Fruit fly (Drosophila melanogaster) whole organism, embryonic: Measurements from ENCODE around the gene RpL32.
A peak's percentile ranks its signal among the peaks of the same experiment; 100 is the strongest.

Experiments used
- Aef1 ChIP-seq: fragments of 200-800 bp; sonication (Bioruptor generic); IDR thresholded peaks from 3 replicates; pipeline ENCODE4 v1.3.6; 2022; ENCODE audit warnings: missing biosample characterization, missing genetic modification characterization
- Atf3 ChIP-seq: fragments of 200-800 bp; sonication (Bioruptor generic); optimal IDR thresholded peaks from 3 replicates; lab custom pipeline; 2016; ENCODE audit warnings: missing biosample characterization, missing genetic modification characterization
- CG10321 ChIP-seq: fragments of 200-800 bp; sonication (Bioruptor generic); IDR thresholded peaks from 2 replicates; pipeline ENCODE4 v1.3.6; 2022; ENCODE audit warnings: missing biosample characterization, missing genetic modification characterization
- CG11456 ChIP-seq: fragments of 200-800 bp; sonication (Bioruptor generic); IDR thresholded peaks from 3 replicates; pipeline ENCODE4 v1.3.6; 2022; ENCODE audit warnings: missing biosample characterization, missing genetic modification characterization
- CG12299 ChIP-seq: fragments of 200-800 bp; sonication (Bioruptor generic); optimal IDR thresholded peaks from 2 replicates; lab custom pipeline; 2018; ENCODE audit warnings: missing biosample characterization, mild to moderate bottlenecking, missing genetic modification characterization
- CG15514 ChIP-seq: fragments of 200-800 bp; sonication (Bioruptor generic); optimal IDR thresholded peaks from 3 replicates; lab custom pipeline; 2017; ENCODE audit warnings: missing biosample characterization, missing genetic modification characterization, mild to moderate bottlenecking, moderate library complexity, missing genetic modification reagents
- CG17802 ChIP-seq: fragments of 200-800 bp; sonication (Bioruptor generic); optimal IDR thresholded peaks from 2 replicates; lab custom pipeline; 2018; ENCODE audit warnings: missing biosample characterization, mild to moderate bottlenecking, missing genetic modification characterization, moderate library complexity
- CG18011 ChIP-seq: fragments of 200-800 bp; sonication (Bioruptor generic); optimal IDR thresholded peaks from 2 replicates; lab custom pipeline; 2017; ENCODE audit warnings: missing biosample characterization, missing genetic modification characterization, mild to moderate bottlenecking, moderate library complexity, missing genotype
- CG2678 ChIP-seq: fragments of 200-800 bp; sonication (Bioruptor generic); optimal IDR thresholded peaks from 3 replicates; lab custom pipeline; 2019; ENCODE audit warnings: missing biosample characterization, mild to moderate bottlenecking, missing genetic modification characterization, moderate library complexity
- CG32767 ChIP-seq: fragments of 200-800 bp; sonication (Bioruptor generic); IDR thresholded peaks from 2 replicates; pipeline ENCODE4 v1.3.6; 2022; ENCODE audit warnings: missing biosample characterization, missing genetic modification characterization
- CG33213 ChIP-seq: fragments of 200-800 bp; sonication (Bioruptor generic); optimal IDR thresholded peaks from 3 replicates; lab custom pipeline; 2016; ENCODE audit warnings: missing biosample characterization, missing genetic modification characterization
- CG3847 ChIP-seq: fragments of 200-800 bp; sonication (Bioruptor generic); IDR thresholded peaks from 2 replicates; pipeline ENCODE4 v1.3.6; 2022; ENCODE audit warnings: missing biosample characterization, missing genetic modification characterization
- CG3995 ChIP-seq: fragments of 200-800 bp; sonication (Bioruptor generic); optimal IDR thresholded peaks from 3 replicates; lab custom pipeline; 2016; ENCODE audit warnings: missing biosample characterization, missing genetic modification characterization
- CG4360 ChIP-seq: fragments of 200-800 bp; sonication (Bioruptor generic); IDR thresholded peaks from 2 replicates; pipeline ENCODE4 v1.3.6; 2022; ENCODE audit warnings: missing biosample characterization, missing genetic modification characterization
- CG43689 ChIP-seq: fragments of 200-800 bp; sonication (Bioruptor generic); IDR thresholded peaks from 2 replicates; pipeline ENCODE4 v1.3.6; 2022; ENCODE audit warnings: missing biosample characterization, missing genetic modification characterization
- CG5180 ChIP-seq: fragments of 200-800 bp; sonication (Bioruptor generic); optimal IDR thresholded peaks from 3 replicates; lab custom pipeline; 2017; ENCODE audit warnings: missing biosample characterization, missing genetic modification characterization, mild to moderate bottlenecking, moderate library complexity, missing genetic modification reagents
- CG6765 ChIP-seq: fragments of 200-800 bp; sonication (Bioruptor generic); optimal IDR thresholded peaks from 3 replicates; lab custom pipeline; 2017; ENCODE audit warnings: missing biosample characterization, mild to moderate bottlenecking, missing genetic modification characterization
- CG6791 ChIP-seq: fragments of 200-800 bp; sonication (Bioruptor generic); IDR thresholded peaks from 3 replicates; pipeline ENCODE4 v1.3.6; 2022; ENCODE audit warnings: missing biosample characterization, missing genetic modification characterization; ENCODE audit not compliant: partially characterized antibody
- CG7786 ChIP-seq: fragments of 200-800 bp; sonication (Bioruptor generic); optimal IDR thresholded peaks from 2 replicates; lab custom pipeline; 2016; ENCODE audit warnings: missing biosample characterization, missing genetic modification characterization
- CG7987 ChIP-seq: fragments of 200-800 bp; sonication (Bioruptor generic); optimal IDR thresholded peaks from 2 replicates; lab custom pipeline; 2018; ENCODE audit warnings: missing biosample characterization, mild to moderate bottlenecking, missing genetic modification characterization, moderate library complexity
- CG8290 ChIP-seq, 3 experiments: fragments of 200-800 bp; sonication (Bioruptor generic); optimal IDR thresholded peaks; 2 replicates each; lab custom pipeline; 2016 to 2019; ENCODE audit warnings: missing biosample characterization in 3 of 3, missing genetic modification characterization in 3 of 3, mild to moderate bottlenecking in 2 of 3, moderate library complexity in 1 of 3
- CG8359 ChIP-seq: fragments of 200-800 bp; sonication (Bioruptor generic); optimal IDR thresholded peaks from 2 replicates; lab custom pipeline; 2017; ENCODE audit warnings: missing biosample characterization, mild to moderate bottlenecking, missing genetic modification characterization, borderline replicate concordance
- CHES-1-like ChIP-seq: fragments of 200-800 bp; sonication (Bioruptor generic); optimal IDR thresholded peaks from 2 replicates; lab custom pipeline; 2016; ENCODE audit warnings: missing biosample characterization, missing genetic modification characterization
- Dad ChIP-seq: fragments of 200-800 bp; sonication (Bioruptor generic); optimal IDR thresholded peaks from 3 replicates; lab custom pipeline; 2016; ENCODE audit warnings: missing biosample characterization, missing genetic modification characterization
- Dip2 ChIP-seq: fragments of 200-800 bp; sonication (Bioruptor generic); IDR thresholded peaks from 2 replicates; pipeline ENCODE4 v1.3.6; 2022; ENCODE audit warnings: missing biosample characterization, missing genetic modification characterization
- Dll ChIP-seq: fragments of 200-800 bp; sonication (Bioruptor generic); IDR thresholded peaks from 4 replicates; pipeline ENCODE4 v1.3.6; 2022; ENCODE audit warnings: missing biosample characterization, missing genetic modification characterization; ENCODE audit not compliant: partially characterized antibody
- Dp ChIP-seq: fragments of 200-800 bp; sonication (Bioruptor generic); optimal IDR thresholded peaks from 2 replicates; lab custom pipeline; 2018; ENCODE audit warnings: missing biosample characterization, mild to moderate bottlenecking, missing genetic modification characterization, moderate library complexity
- GATAe ChIP-seq: fragments of 200-800 bp; sonication (Bioruptor generic); conservative IDR thresholded peaks from 2 replicates; pipeline ENCODE4 v1.3.6; 2022; ENCODE audit warnings: missing biosample characterization, missing genetic modification characterization
- HLH3B ChIP-seq: fragments of 200-800 bp; sonication (Bioruptor generic); IDR thresholded peaks from 2 replicates; pipeline ENCODE4 v1.3.6; 2022; ENCODE audit warnings: missing biosample characterization, missing genetic modification characterization
- Hmr ChIP-seq: fragments of 200-800 bp; sonication (Bioruptor generic); optimal IDR thresholded peaks from 3 replicates; lab custom pipeline; 2017; ENCODE audit warnings: mild to moderate bottlenecking, missing biosample characterization, missing genetic modification reagents, missing genetic modification characterization
- Hmx ChIP-seq: fragments of 200-800 bp; sonication (Bioruptor generic); optimal IDR thresholded peaks from 2 replicates; lab custom pipeline; 2016; ENCODE audit warnings: missing biosample characterization, missing genetic modification characterization
- MESR4 ChIP-seq: fragments of 200-800 bp; sonication (Bioruptor generic); optimal IDR thresholded peaks from 2 replicates; lab custom pipeline; 2018; ENCODE audit warnings: missing biosample characterization, mild to moderate bottlenecking, missing genetic modification characterization, moderate library complexity
- Med ChIP-seq: fragments of 200-800 bp; sonication (Bioruptor generic); peaks from one replicate; lab custom pipeline; 2016; ENCODE audit warnings: missing biosample characterization, missing genetic modification characterization, mild to moderate bottlenecking, inconsistent platforms, moderate library complexity
- YL-1 ChIP-seq: fragments of 200-800 bp; sonication (Bioruptor generic); optimal IDR thresholded peaks from 3 replicates; lab custom pipeline; 2017; ENCODE audit warnings: missing biosample characterization, mild to moderate bottlenecking, missing genetic modification characterization
- ato ChIP-seq: fragments of 200-800 bp; sonication (Bioruptor generic); IDR thresholded peaks from 2 replicates; pipeline ENCODE4 v1.3.6; 2022; ENCODE audit warnings: missing biosample characterization, missing genetic modification characterization; ENCODE audit not compliant: partially characterized antibody
- bbx ChIP-seq: fragments of 200-800 bp; sonication (Bioruptor generic); IDR thresholded peaks from 2 replicates; pipeline ENCODE4 v1.3.6; 2022; ENCODE audit warnings: missing biosample characterization, missing genetic modification characterization; ENCODE audit not compliant: partially characterized antibody
- dan ChIP-seq: fragments of 200-800 bp; sonication (Bioruptor generic); IDR thresholded peaks from 2 replicates; pipeline ENCODE4 v1.3.6; 2022; ENCODE audit warnings: missing biosample characterization, missing genetic modification characterization
- danr ChIP-seq: fragments of 200-800 bp; sonication (Bioruptor generic); IDR thresholded peaks from 2 replicates; pipeline ENCODE4 v1.3.6; 2022; ENCODE audit warnings: missing biosample characterization, missing genetic modification characterization
- dimm ChIP-seq: fragments of 200-800 bp; sonication (Bioruptor generic); IDR thresholded peaks from 2 replicates; pipeline ENCODE4 v1.3.6; 2022; ENCODE audit warnings: missing biosample characterization, missing genetic modification characterization
- dmrt99B ChIP-seq: fragments of 200-800 bp; sonication (Bioruptor generic); optimal IDR thresholded peaks from 2 replicates; lab custom pipeline; 2018; ENCODE audit warnings: missing biosample characterization, mild to moderate bottlenecking, missing genetic modification characterization, moderate library complexity
- dysf ChIP-seq: fragments of 200-800 bp; sonication (Bioruptor generic); IDR thresholded peaks from 3 replicates; pipeline ENCODE4 v1.3.6; 2022; ENCODE audit warnings: missing biosample characterization, missing genetic modification characterization
- h ChIP-seq: fragments of >200 bp; optimal IDR thresholded peaks from 2 replicates; lab custom pipeline; 2017
- ken ChIP-seq: fragments of 200-800 bp; sonication (Bioruptor generic); IDR thresholded peaks from 3 replicates; pipeline ENCODE4 v1.3.6; 2022; ENCODE audit warnings: missing biosample characterization, missing genetic modification characterization
- lilli ChIP-seq: fragments of 200-800 bp; sonication (Bioruptor generic); optimal IDR thresholded peaks from 3 replicates; lab custom pipeline; 2016; ENCODE audit warnings: missing biosample characterization, missing genetic modification characterization
- pita ChIP-seq: fragments of 200-800 bp; sonication (Bioruptor generic); optimal IDR thresholded peaks from 2 replicates; lab custom pipeline; 2017; ENCODE audit warnings: missing biosample characterization, mild to moderate bottlenecking, missing genetic modification characterization
- prd ChIP-seq, 3 experiments: fragments of >200 bp in 2 of 3; fragments of 200-800 bp in 1 of 3; sonication (Bioruptor generic) in 1 of 3; optimal IDR thresholded peaks in 2 of 3; IDR thresholded peaks in 1 of 3; 2 replicates in 2 of 3; 3 replicates in 1 of 3; pipeline versions ENCODE4 v1.3.6 to Lab custom; 2017 to 2022; ENCODE audit warnings: missing biosample characterization in 1 of 3, missing genetic modification characterization in 1 of 3
- sisA ChIP-seq: fragments of 200-800 bp; sonication (Bioruptor generic); IDR thresholded peaks from 2 replicates; pipeline ENCODE4 v1.3.6; 2022; ENCODE audit warnings: missing biosample characterization, missing genetic modification characterization
- tll ChIP-seq, 2 experiments: fragments of 200-800 bp in 1 of 2; fragments of >200 bp in 1 of 2; sonication (Bioruptor generic) in 1 of 2; optimal IDR thresholded peaks; 2 replicates each; lab custom pipeline; 2017 to 2019; ENCODE audit warnings: missing biosample characterization in 2 of 2, missing genetic modification characterization in 2 of 2, mild to moderate bottlenecking in 1 of 2, moderate library complexity in 1 of 2

RpL32 gene

DNA sequence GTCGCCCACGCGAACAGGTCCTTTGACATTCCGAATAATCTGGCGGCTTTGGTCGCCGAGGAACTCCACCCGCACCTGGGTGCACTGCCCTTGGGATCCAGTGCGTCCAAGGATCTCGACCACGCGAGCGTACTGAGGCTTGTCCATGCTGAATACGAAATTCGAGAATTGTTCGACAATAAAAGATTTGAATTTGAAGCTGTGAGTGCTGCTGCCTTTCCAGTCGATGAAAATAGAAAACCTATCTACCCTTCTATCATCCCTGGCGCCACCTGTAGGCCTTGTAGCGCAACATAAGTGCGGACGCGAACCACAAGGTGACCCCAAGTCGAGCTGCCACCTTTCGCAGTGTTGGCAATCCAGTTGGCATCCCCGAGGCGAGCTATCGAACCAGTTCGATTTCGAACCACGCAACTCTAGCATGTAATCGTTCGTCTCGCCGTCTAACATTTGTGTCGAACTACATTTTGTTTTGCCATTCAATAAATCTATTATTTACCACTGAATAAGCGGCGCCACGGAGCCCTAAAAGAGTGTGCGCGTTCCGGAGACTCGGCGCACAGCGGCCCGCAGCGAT is 23.4 kb downstream of the RpL32 start, which contains the start of the genes RpS28a and Axn (continued):
- TF ChIP-seq CG7987 (peak; percentile 39), CG15514 (GFP tag; lab: Kevin White, UChicago) (peak; percentile 100), ato (peak; percentile 1; the same call in 1 of the 2 replicates), CG11456 (GFP tag; lab: Robert Waterston, UW) (peak; percentile 73; the same call in 2 of the 3 replicates), sisA (GFP tag; lab: Robert Waterston, UW) (peak; percentile 33; the same call in 1 of the 2 replicates), dysf (GFP tag; lab: Robert Waterston, UW) (peak; percentile 37; the same call in 1 of the 3 replicates), GATAe (GFP tag; lab: Robert Waterston, UW) (no peak), CG7786 (GFP tag; lab: Kevin White, UChicago) (no peak), CG33213 (GFP tag; lab: Kevin White, UChicago) (peak; percentile 78), CG12299 (tag; lab: Kevin White, UChicago) (peak; percentile 7), dimm (GFP tag; lab: Robert Waterston, UW) (no peak), Dad (no peak), Hmx (GFP tag; lab: Kevin White, UChicago) (no peak), h (lab: Kevin White, UChicago) (no peak), Hmr (GFP tag; lab: Kevin White, UChicago) (peak; percentile 45), tll (GFP tag; optimal IDR thresholded peaks at IDR 0.05; lab: Kevin White, UChicago) (peak in 1 of 2 experiments; percentile 11), CG6791 (GFP tag; lab: Robert Waterston, UW) (peak; percentile 4; the same call in 1 of the 3 replicates), Dp (GFP tag; lab: Kevin White, UChicago) (peak; percentile 58), dan (GFP tag; lab: Robert Waterston, UW) (no peak), CG2678 (no peak), CHES-1-like (peak; percentile 49), prd (optimal IDR thresholded peaks at IDR 0.05; lab: Kevin White, UChicago) (no peak), prd (GFP tag; IDR thresholded peaks at IDR 0.05; lab: Robert Waterston, UW) (0 out of 3 replicates have a peak, but pooled peaks have one; percentile 28), dmrt99B (no peak), pita (GFP tag; lab: Kevin White, UChicago) (peak; percentile 85), HLH3B (no peak), CG10321 (0 out of 2 replicates have a peak, but pooled peaks have one; percentile 6), MESR4 (peak; percentile 94), YL-1 (GFP tag; lab: Kevin White, UChicago) (peak; percentile 58), Aef1 (GFP tag; lab: Robert Waterston, UW) (peak; percentile 16; the same call in 1 of the 3 replicates), CG5180 (GFP tag; lab: Kevin White, UChicago) (peak; percentile 100), CG8359 (GFP tag; lab: Kevin White, UChicago) (no peak), Atf3 (GFP tag; lab: Kevin White, UChicago) (peak; percentile 18), CG3995 (GFP tag; lab: Kevin White, UChicago) (no peak), bbx (peak; percentile 66), lilli (peak; percentile 5), CG3847 (peak; percentile 76), Med (peak; percentile 90), danr (GFP tag; lab: Robert Waterston, UW) (no peak), CG17802 (no peak), CG6765 (GFP tag; lab: Kevin White, UChicago) (no peak), CG32767 (no peak), Dll (GFP tag; lab: Robert Waterston, UW) (peak; percentile 76; the same call in 3 of the 4 replicates), CG18011 (no peak), Dip2 (GFP tag; lab: Robert Waterston, UW) (no peak), CG8290 (GFP tag; optimal IDR thresholded peaks at IDR 0.05; lab: Kevin White, UChicago) (peak; percentile 18), CG8290 (tag; optimal IDR thresholded peaks at IDR 0.05; lab: Kevin White, UChicago) (no peak), CG4360 (GFP tag; lab: Robert Waterston, UW) (no peak), ken (0 out of 3 replicates have a peak, but pooled peaks have one; percentile 41), CG43689 (GFP tag; lab: Robert Waterston, UW) (no peak)
